ENCODE assay signal across 3 fruit fly cellular contexts in the genomic region with DNA sequence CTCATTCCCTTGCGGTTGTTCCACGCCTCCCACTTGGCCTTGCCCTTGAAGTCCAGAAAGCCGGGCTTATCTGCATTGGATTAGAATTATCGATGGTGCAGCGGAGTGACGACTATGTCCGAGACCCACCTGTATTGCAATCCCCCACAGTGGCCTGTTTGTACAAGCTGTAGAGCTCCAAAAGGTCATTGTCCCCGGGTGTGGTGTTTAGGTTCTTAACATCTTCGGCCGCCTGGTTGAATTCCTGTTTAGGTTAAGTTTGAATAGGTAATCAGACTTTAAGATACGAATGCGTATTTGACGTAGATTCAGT.
TF ChIP-seq lines count a peak whose summit lies in the region.

No protein-coding gene starts in this region.

- TF ChIP-seq CTCF in whole organism, embryonic (GFP tag; optimal IDR thresholded peaks at IDR 0.05; lab: Kevin White, UChicago): no peak

TF ChIP-seq in whole organism, 6 proteins besides CTCF, POLR2A, EP300 and RAD21:
- TF ChIP-seq Dll (optimal IDR thresholded peaks at IDR 0.05; lab: Kevin White, UChicago) (no peak), EcR (GFP tag; optimal IDR thresholded peaks at IDR 0.05; lab: Kevin White, UChicago) (peak; percentile 82 to 94), CG8478 (optimal IDR thresholded peaks at IDR 0.05; lab: Kevin White, UChicago) (no peak)

TF ChIP-seq in whole organism, embryonic, 481 proteins besides CTCF, POLR2A, EP300 and RAD21:
- peak; percentile 12 for TF ChIP-seq usp (GFP tag; optimal IDR thresholded peaks at IDR 0.05; lab: Kevin White, UChicago)
- TF ChIP-seq CG2875 (GFP tag; optimal IDR thresholded peaks at IDR 0.05; lab: Kevin White, UChicago): no peak
- peak; percentile 51 for TF ChIP-seq MESR4 (GFP tag; optimal IDR thresholded peaks at IDR 0.05; lab: Kevin White, UChicago)
- no peak for TF ChIP-seq CoRest (tag; optimal IDR thresholded peaks at IDR 0.05; lab: Kevin White, UChicago)
- peak; percentile 26 for TF ChIP-seq ftz-f1 (GFP tag; optimal IDR thresholded peaks at IDR 0.05; lab: Kevin White, UChicago)
- peak; percentile 37 for TF ChIP-seq D (optimal IDR thresholded peaks at IDR 0.05; lab: Kevin White, UChicago)
- TF ChIP-seq D (GFP tag; optimal IDR thresholded peaks at IDR 0.05; lab: Kevin White, UChicago): no peak
- no peak for TF ChIP-seq CG12155 (GFP tag; optimal IDR thresholded peaks at IDR 0.05; lab: Kevin White, UChicago)
TF ChIP-seq in whole organism, embryonic: peak in this region for 4.

TF ChIP-seq in whole organism, pupa, 21 proteins besides CTCF, POLR2A, EP300 and RAD21:
- TF ChIP-seq CG17806 (tag; optimal IDR thresholded peaks at IDR 0.05; lab: Kevin White, UChicago) (no peak), EcR (GFP tag; optimal IDR thresholded peaks at IDR 0.05; lab: Kevin White, UChicago) (peak; percentile 99), rn (GFP tag; IDR thresholded peaks at IDR 0.05; lab: Robert Waterston, UW) (no peak), Ets98B (GFP tag; IDR thresholded peaks at IDR 0.05; lab: Robert Waterston, UW) (no peak)
